Worm (Caenorhabditis elegans): ENCODE measurements around the gene T27E9.6.

T27E9.6 gene

DNA sequence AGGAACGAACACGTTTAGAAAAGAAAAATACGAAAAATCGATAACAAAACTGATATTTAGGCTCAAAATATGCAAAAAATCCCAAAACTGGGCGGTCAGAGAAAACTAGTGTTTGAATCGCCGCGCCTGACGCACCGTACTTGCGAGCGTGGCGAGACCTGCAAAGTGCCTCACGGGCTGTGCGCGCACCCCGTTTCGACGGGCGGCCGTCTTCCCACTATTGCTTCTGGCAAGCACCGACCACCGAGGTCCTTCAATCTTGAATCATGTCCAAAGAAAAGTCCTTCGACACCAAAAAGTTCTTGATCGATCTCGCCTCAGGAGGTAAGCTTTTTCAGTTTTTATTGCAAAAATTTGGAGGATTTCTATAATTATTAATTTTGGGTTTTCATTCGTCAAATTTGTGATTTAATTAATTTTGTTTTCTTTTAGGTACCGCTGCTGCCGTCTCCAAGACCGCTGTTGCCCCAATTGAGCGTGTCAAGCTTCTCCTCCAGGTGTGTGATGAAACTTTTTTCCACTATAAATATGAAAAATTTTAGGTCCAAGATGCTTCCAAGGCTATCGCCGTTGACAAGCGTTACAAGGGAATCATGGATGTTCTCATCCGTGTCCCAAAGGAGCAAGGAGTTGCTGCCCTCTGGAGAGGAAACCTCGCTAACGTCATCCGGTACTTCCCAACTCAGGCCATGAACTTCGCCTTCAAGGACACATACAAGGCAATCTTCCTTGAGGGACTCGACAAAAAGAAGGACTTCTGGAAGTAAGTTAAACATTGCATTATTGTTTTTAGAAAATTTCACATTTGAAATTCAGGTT is 13.4 kb downstream of the T27E9.6 start, which contains the start of gene ant-1.1 (continued):
- TF ChIP-seq F49E8.2 (tag; optimal IDR thresholded peaks at IDR 0.05; ENCODE audit: borderline replicate concordance) (no peak), ctbp-1 (GFP tag; IDR thresholded peaks at IDR 0.05) (peak; percentile 75), ceh-44 (GFP tag; IDR thresholded peaks at IDR 0.05) (peak; percentile 47; the same call in 1 of the 2 replicates), mep-1 (tag; optimal IDR thresholded peaks at IDR 0.05) (peak; percentile 94), ceh-28 (tag; optimal IDR thresholded peaks at IDR 0.05) (peak; percentile 53), dmd-6 (GFP tag; IDR thresholded peaks at IDR 0.05) (peak; percentile 89), hmg-1.1 (GFP tag; IDR thresholded peaks at IDR 0.05) (peak; percentile 92), R02D3.7 (tag; optimal IDR thresholded peaks at IDR 0.05) (no peak), lin-13 (GFP tag; optimal IDR thresholded peaks at IDR 0.05) (peak; percentile 91), zag-1 (tag; optimal IDR thresholded peaks at IDR 0.05) (no peak), nhr-102 (tag; optimal IDR thresholded peaks at IDR 0.05) (peak; percentile 84), zip-2 (tag; optimal IDR thresholded peaks at IDR 0.05) (no peak), lir-3 (tag; optimal IDR thresholded peaks at IDR 0.05) (no peak), mxl-3 (GFP tag; optimal IDR thresholded peaks at IDR 0.05) (peak; percentile 70), lin-15B (tag; optimal IDR thresholded peaks at IDR 0.05) (peak; percentile 30), ceh-62 (tag; optimal IDR thresholded peaks at IDR 0.05) (no peak), ces-1 (GFP tag; optimal IDR thresholded peaks at IDR 0.05) (no peak), madf-5 (GFP tag; IDR thresholded peaks at IDR 0.05) (no peak), ceh-82 (tag; optimal IDR thresholded peaks at IDR 0.05) (no peak), jun-1 (tag; optimal IDR thresholded peaks at IDR 0.05) (peak; percentile 47), nhr-41 (GFP tag; IDR thresholded peaks at IDR 0.05) (no peak; the same call in 1 of the 2 replicates), zip-11 (GFP tag; IDR thresholded peaks at IDR 0.05) (no peak), Y105C5A.15 (GFP tag; IDR thresholded peaks at IDR 0.05) (no peak), daf-12 (tag; optimal IDR thresholded peaks at IDR 0.05) (no peak), pqm-1 (tag; optimal IDR thresholded peaks at IDR 0.05) (peak; percentile 21), lin-38 (GFP tag; IDR thresholded peaks at IDR 0.05) (peak; percentile 89), egl-27 (tag; optimal IDR thresholded peaks at IDR 0.05) (no peak), nhr-48 (tag; optimal IDR thresholded peaks at IDR 0.05) (peak; percentile 63), lin-1 (GFP tag; IDR thresholded peaks at IDR 0.05) (peak; percentile 45; the same call in 1 of the 2 replicates), T26A8.4 (GFP tag; IDR thresholded peaks at IDR 0.05) (peak; percentile 94), nhr-77 (tag; optimal IDR thresholded peaks at IDR 0.05) (peak; percentile 84), F44E2.7 (GFP tag; IDR thresholded peaks at IDR 0.05) (no peak), nhr-237 (tag; optimal IDR thresholded peaks at IDR 0.05) (no peak), unc-130 (GFP tag; optimal IDR thresholded peaks at IDR 0.05) (peak; percentile 81), daf-16 (GFP tag; optimal IDR thresholded peaks at IDR 0.05) (peak; percentile 35 to 52), daf-16 (tag; optimal IDR thresholded peaks at IDR 0.05) (peak; percentile 59), hlh-11 (tag; optimal IDR thresholded peaks at IDR 0.05) (peak; percentile 94), Y75B8A.6 (GFP tag; IDR thresholded peaks at IDR 0.05) (peak; percentile 82), nhr-76 (tag; optimal IDR thresholded peaks at IDR 0.05) (no peak), rbr-2 (tag; optimal IDR thresholded peaks at IDR 0.05) (peak; percentile 92), ama-1 (optimal IDR thresholded peaks at IDR 0.05) (peak; percentile 97), nhr-28 (tag; optimal IDR thresholded peaks at IDR 0.05) (peak; percentile 52), nhr-111 (GFP tag; optimal IDR thresholded peaks at IDR 0.05) (no peak), spr-3 (GFP tag; optimal IDR thresholded peaks at IDR 0.05) (peak; percentile 70), snpc-4 (tag; optimal IDR thresholded peaks at IDR 0.05) (no peak), nhr-10 (tag; optimal IDR thresholded peaks at IDR 0.05) (no peak), lin-39 (tag; optimal IDR thresholded peaks at IDR 0.05) (no peak), ztf-7 (tag; optimal IDR thresholded peaks at IDR 0.05) (peak; percentile 6), php-3 (GFP tag; IDR thresholded peaks at IDR 0.05) (0 out of 2 replicates have a peak, but pooled peaks have one; percentile 36), daf-8 (GFP tag; IDR thresholded peaks at IDR 0.05) (no peak), egl-43 (GFP tag; IDR thresholded peaks at IDR 0.05) (peak; percentile 88), dmd-8 (GFP tag; IDR thresholded peaks at IDR 0.05) (no peak)
